Worm (Caenorhabditis elegans) whole organism, mixed stage, embryonic: ENCODE data around the gene C02B10.6.

Experiments
- bed-3 ChIP-seq: fragments of 200-800 bp; sonication (Bioruptor generic); optimal IDR thresholded peaks from 3 replicates; lab custom pipeline; 2018; ENCODE audit warnings: mild to moderate bottlenecking, missing genetic modification characterization, moderate library complexity, missing compliant biosample characterization
- ceh-39 ChIP-seq: fragments of 150-350 bp; optimal IDR thresholded peaks from 2 replicates; lab custom pipeline; 2014; ENCODE audit warnings: missing biosample characterization, missing genetic modification characterization
- ceh-43 ChIP-seq: fragments of 200-800 bp; sonication (Bioruptor generic); optimal IDR thresholded peaks from 2 replicates; lab custom pipeline; 2018; ENCODE audit warnings: mild to moderate bottlenecking, missing genetic modification characterization, moderate library complexity, missing compliant biosample characterization
- ceh-83 ChIP-seq: fragments of 200-800 bp; sonication (Bioruptor generic); optimal IDR thresholded peaks from 2 replicates; lab custom pipeline; 2018; ENCODE audit warnings: mild to moderate bottlenecking, missing genetic modification characterization, missing compliant biosample characterization
- ces-1 ChIP-seq: fragments of 150-350 bp; optimal IDR thresholded peaks from 2 replicates; lab custom pipeline; 2014; ENCODE audit warnings: missing biosample characterization, missing genetic modification reagents, missing genetic modification characterization
- cnd-1 ChIP-seq: fragments of 200-800 bp; sonication (Bioruptor generic); optimal IDR thresholded peaks from 2 replicates; lab custom pipeline; 2018; ENCODE audit warnings: mild to moderate bottlenecking, missing genetic modification characterization, missing compliant biosample characterization
- elt-1 ChIP-seq: sonication (generic microtip); optimal IDR thresholded peaks from 2 replicates; lab custom pipeline; 2017; ENCODE audit warnings: missing genetic modification characterization, mild to moderate bottlenecking, missing compliant biosample characterization, antibody characterized with exemption, moderate library complexity, borderline replicate concordance; ENCODE audit not compliant: insufficient read depth
- elt-3 ChIP-seq: fragments of 150-350 bp; optimal IDR thresholded peaks from 2 replicates; lab custom pipeline; 2014; ENCODE audit warnings: missing biosample characterization, missing genetic modification characterization
- flh-1 ChIP-seq: fragments of 200-800 bp; sonication (Bioruptor generic); optimal IDR thresholded peaks from 2 replicates; lab custom pipeline; 2018; ENCODE audit warnings: mild to moderate bottlenecking, missing genetic modification characterization, moderate library complexity, missing compliant biosample characterization
- lin-13 ChIP-seq: fragments of 150-350 bp; optimal IDR thresholded peaks from 2 replicates; lab custom pipeline; 2014; ENCODE audit warnings: missing biosample characterization, missing genetic modification characterization
- lin-32 ChIP-seq: fragments of 200-800 bp; sonication (Bioruptor generic); optimal IDR thresholded peaks from 2 replicates; lab custom pipeline; 2018; ENCODE audit warnings: mild to moderate bottlenecking, missing genetic modification characterization, missing compliant biosample characterization
- lsy-2 ChIP-seq: fragments of 150-350 bp; optimal IDR thresholded peaks from 2 replicates; lab custom pipeline; 2014; ENCODE audit warnings: missing biosample characterization, missing genetic modification characterization
- mab-5 ChIP-seq: fragments of 150-350 bp; optimal IDR thresholded peaks from 2 replicates; lab custom pipeline; 2014; ENCODE audit warnings: missing biosample characterization, missing genetic modification characterization
- mep-1 ChIP-seq: fragments of 150-350 bp; optimal IDR thresholded peaks from 2 replicates; lab custom pipeline; 2017; ENCODE audit warnings: missing biosample characterization, missing genetic modification reagents, missing genetic modification characterization, inconsistent platforms
- mls-2 ChIP-seq: sonication (generic microtip); optimal IDR thresholded peaks from 2 replicates; lab custom pipeline; 2016; ENCODE audit warnings: mild to moderate bottlenecking, missing genetic modification characterization, moderate library complexity, missing compliant biosample characterization
- nhr-2 ChIP-seq: fragments of 150-350 bp; optimal IDR thresholded peaks from 2 replicates; lab custom pipeline; 2014; ENCODE audit warnings: missing biosample characterization, missing genetic modification characterization
- nhr-237 ChIP-seq: fragments of 150-350 bp; optimal IDR thresholded peaks from 2 replicates; lab custom pipeline; 2014; ENCODE audit warnings: missing biosample characterization, missing genetic modification characterization
- nhr-76 ChIP-seq: sonication (generic microtip); optimal IDR thresholded peaks from 2 replicates; lab custom pipeline; 2017; ENCODE audit warnings: missing biosample characterization, missing genetic modification characterization
- pha-4 ChIP-seq: fragments of 150-350 bp; optimal IDR thresholded peaks from 2 replicates; lab custom pipeline; 2018; ENCODE audit warnings: missing biosample characterization, missing genetic modification reagents, missing genetic modification characterization
- sem-2 ChIP-seq: fragments of 200-800 bp; sonication (Bioruptor generic); optimal IDR thresholded peaks from 2 replicates; lab custom pipeline; 2018; ENCODE audit warnings: mild to moderate bottlenecking, missing genetic modification characterization, missing compliant biosample characterization
- snpc-4 ChIP-seq: fragments of 150-350 bp; optimal IDR thresholded peaks from 2 replicates; lab custom pipeline; 2014; ENCODE audit warnings: missing biosample characterization, missing genetic modification characterization
- sptf-1 ChIP-seq: sonication (generic microtip); optimal IDR thresholded peaks from 2 replicates; lab custom pipeline; 2017; ENCODE audit warnings: mild to moderate bottlenecking, missing genetic modification characterization, moderate library complexity, missing compliant biosample characterization
- tbx-8 ChIP-seq: fragments of 200-800 bp; sonication (Bioruptor generic); optimal IDR thresholded peaks from 2 replicates; lab custom pipeline; 2018; ENCODE audit warnings: mild to moderate bottlenecking, missing genetic modification characterization, moderate library complexity, missing compliant biosample characterization
- unc-120 ChIP-seq: sonication (generic microtip); optimal IDR thresholded peaks from 2 replicates; lab custom pipeline; 2017; ENCODE audit warnings: missing genetic modification characterization, missing compliant biosample characterization; ENCODE audit not compliant: poor library complexity, severe bottlenecking
- unc-39 ChIP-seq: fragments of 150-350 bp; optimal IDR thresholded peaks from 2 replicates; lab custom pipeline; 2014; ENCODE audit warnings: missing biosample characterization, missing genetic modification characterization
- unc-62 ChIP-seq: fragments of 150-350 bp; optimal IDR thresholded peaks from 2 replicates; lab custom pipeline; 2014; ENCODE audit warnings: missing biosample characterization, missing genetic modification reagents, missing genetic modification characterization
- zip-8 ChIP-seq: fragments of 150-350 bp; optimal IDR thresholded peaks from 2 replicates; lab custom pipeline; 2014; ENCODE audit warnings: missing biosample characterization, missing genetic modification characterization
- ztf-11 ChIP-seq: fragments of 150-350 bp; optimal IDR thresholded peaks from 2 replicates; lab custom pipeline; 2014; ENCODE audit warnings: missing biosample characterization, missing genetic modification characterization

The C02B10.6 gene

ce11 chrIV:5037489-5037888 is 33.2 kb upstream of the C02B10.6 start, which contains the start of gene C09B9.1:
Gene C09B9.1 (plus strand): TSS chrIV:5037789.
- TF ChIP-seq ceh-39 (tag; lab: Kevin White, UChicago) (no peak), mep-1 (no peak), mab-5 (tag; lab: Kevin White, UChicago) (no peak), sptf-1 (tag; lab: Kevin White, UChicago) (no peak), zip-8 (tag; lab: Kevin White, UChicago) (no peak), mls-2 (tag; lab: Kevin White, UChicago) (no peak), tbx-8 (no peak), flh-1 (GFP tag; lab: Kevin White, UChicago) (no peak), nhr-76 (no peak)

- TF ChIP-seq ceh-83 (GFP tag; lab: Kevin White, UChicago) (peak; percentile 79), lin-13 (tag; lab: Kevin White, UChicago) (no peak)
Measured at ce11 chrIV:5038744-5039143, 31.9 kb upstream of the C02B10.6 start.

ce11 chrIV:5045389-5045788 is 25.3 kb upstream of the C02B10.6 start, which contains the start of gene hot-9:
Gene hot-9 (minus strand): TSS chrIV:5045489.
- no peak for TF ChIP-seq lin-32 (GFP tag; lab: Kevin White, UChicago)
- TF ChIP-seq ces-1 (GFP tag; lab: Kevin White, UChicago), result no peak
- TF ChIP-seq sem-2, result no peak
- TF ChIP-seq elt-3, result no peak
- TF ChIP-seq tbx-8, result no peak
- TF ChIP-seq pha-4 (tag; lab: Kevin White, UChicago), result no peak

- TF ChIP-seq sptf-1 (tag; lab: Kevin White, UChicago), result no peak
- TF ChIP-seq ceh-39 (tag; lab: Kevin White, UChicago), result no peak
- no peak for TF ChIP-seq bed-3 (GFP tag; lab: Kevin White, UChicago)
- no peak for TF ChIP-seq unc-62 (GFP tag; lab: Kevin White, UChicago)
- no peak for TF ChIP-seq ztf-11 (tag; lab: Kevin White, UChicago)
- TF ChIP-seq lsy-2 (tag; lab: Kevin White, UChicago), result no peak
- TF ChIP-seq nhr-237 (tag; lab: Kevin White, UChicago), result no peak
- TF ChIP-seq snpc-4, result no peak
- no peak for TF ChIP-seq cnd-1 (tag; lab: Kevin White, UChicago)
- TF ChIP-seq mab-5 (tag; lab: Kevin White, UChicago), result no peak
- no peak for TF ChIP-seq pha-4 (tag; lab: Kevin White, UChicago)
- TF ChIP-seq ceh-43 (GFP tag; lab: Kevin White, UChicago), result no peak
- no peak for TF ChIP-seq elt-3
- no peak for TF ChIP-seq flh-1 (GFP tag; lab: Kevin White, UChicago)
- TF ChIP-seq unc-39, result no peak
- TF ChIP-seq, all 35 proteins: peak for 0
Measured at ce11 chrIV:5054297-5054696, 16.4 kb upstream of the C02B10.6 start.

ce11 chrIV:5055964-5056588 is 14.6 kb upstream of the C02B10.6 start, which contains the start of gene msp-55:
Gene msp-55 (minus strand): TSS chrIV:5056014.
- peak; percentile 97 for TF ChIP-seq zip-8 (tag; lab: Kevin White, UChicago)
- no peak for TF ChIP-seq sptf-1 (tag; lab: Kevin White, UChicago)

ce11 chrIV:5060984-5061383 is 9.7 kb upstream of the C02B10.6 start, which contains the start of gene C09B9.7:
Gene C09B9.7 (minus strand): TSS chrIV:5061084.
- TF ChIP-seq snpc-4 (no peak), nhr-2 (tag; lab: Kevin White, UChicago) (no peak), unc-62 (GFP tag; lab: Kevin White, UChicago) (no peak), ceh-43 (GFP tag; lab: Kevin White, UChicago) (no peak), lin-32 (GFP tag; lab: Kevin White, UChicago) (no peak), elt-1 (tag; lab: Kevin White, UChicago) (no peak), mep-1 (no peak), ces-1 (GFP tag; lab: Kevin White, UChicago) (no peak), tbx-8 (no peak), flh-1 (GFP tag; lab: Kevin White, UChicago) (no peak), pha-4 (tag; lab: Kevin White, UChicago) (no peak), nhr-76 (no peak), unc-120 (tag; lab: Kevin White, UChicago) (no peak)
- TF ChIP-seq, all 35 proteins: peak for 0
